Fruit fly (Drosophila melanogaster): ENCODE results near the gene Rrp6.
A peak's percentile ranks its signal among the peaks of the same experiment; 100 is the strongest.

Gene Rrp6

dm6 chr3R:14893791-14894782 is 8.0 kb upstream of the Rrp6 start, which contains the start of gene Dph2 (continued):
- peak; percentile 60 for TF ChIP-seq CG1602 (GFP tag; optimal IDR thresholded peaks at IDR 0.05)
- 0 out of 2 replicates have a peak, but pooled peaks have one; percentile 16 for TF ChIP-seq wor (GFP tag; IDR thresholded peaks at IDR 0.05)
- TF ChIP-seq Awh (GFP tag; IDR thresholded peaks at IDR 0.05), result peak; percentile 81
- TF ChIP-seq croc (GFP tag; conservative IDR thresholded peaks at IDR 0.05), result peak; percentile 52
- peak; percentile 89 for TF ChIP-seq CG3995 (GFP tag; optimal IDR thresholded peaks at IDR 0.05)
- TF ChIP-seq sim (GFP tag; IDR thresholded peaks at IDR 0.05), result peak; percentile 69
- TF ChIP-seq CG4404 (GFP tag; IDR thresholded peaks at IDR 0.05), result peak; percentile 33; the same call in 1 of the 2 replicates
- no peak for TF ChIP-seq Optix (GFP tag; IDR thresholded peaks at IDR 0.05)
- peak; percentile 17 for TF ChIP-seq fu2 (GFP tag; optimal IDR thresholded peaks at IDR 0.05)
- TF ChIP-seq CG10979 (tag; optimal IDR thresholded peaks at IDR 0.05), result peak; percentile 76
- no peak for TF ChIP-seq Hmr (GFP tag; optimal IDR thresholded peaks at IDR 0.05)
- no peak for TF ChIP-seq lbe (GFP tag; optimal IDR thresholded peaks at IDR 0.05)
- no peak for TF ChIP-seq abd-A (tag; optimal IDR thresholded peaks at IDR 0.05)
- TF ChIP-seq CG18262 (tag; optimal IDR thresholded peaks at IDR 0.05), result peak; percentile 91
- peak; percentile 81 for TF ChIP-seq dmrt99B (tag; optimal IDR thresholded peaks at IDR 0.05)
- TF ChIP-seq B-H1 (GFP tag; IDR thresholded peaks at IDR 0.05), result peak; percentile 67
- peak; percentile 91 for TF ChIP-seq row (GFP tag; IDR thresholded peaks at IDR 0.05)
- peak; percentile 45; the same call in 1 of the 2 replicates for TF ChIP-seq Rx (GFP tag; IDR thresholded peaks at IDR 0.05)
- peak; percentile 12 for TF ChIP-seq HmgD (GFP tag; optimal IDR thresholded peaks at IDR 0.05)
- no peak for TF ChIP-seq NC2α (GFP tag; optimal IDR thresholded peaks at IDR 0.05)
- peak; percentile 66; the same call in 1 of the 2 replicates for TF ChIP-seq Atf6 (GFP tag; IDR thresholded peaks at IDR 0.05)
- no peak for TF ChIP-seq CG31388 (GFP tag; optimal IDR thresholded peaks at IDR 0.05)

dm6 chr3R:14890064-14890709 is 4.1 kb upstream of the Rrp6 start, which contains the start of the genes CycC and UQCR-C1:
Gene CycC (minus strand): TSS chr3R:14890205.
Gene UQCR-C1 (plus strand): TSS chr3R:14890231.
- no peak for TF ChIP-seq Oli (tag; optimal IDR thresholded peaks at IDR 0.05)
- no peak for TF ChIP-seq CG7786 (GFP tag; optimal IDR thresholded peaks at IDR 0.05)
- no peak for TF ChIP-seq CG14667 (GFP tag; IDR thresholded peaks at IDR 0.05)
- TF ChIP-seq aop (GFP tag; IDR thresholded peaks at IDR 0.05), result no peak
- TF ChIP-seq sisA (GFP tag; IDR thresholded peaks at IDR 0.05), result no peak
- TF ChIP-seq CG10321 (GFP tag; IDR thresholded peaks at IDR 0.05), result no peak
- TF ChIP-seq ham (GFP tag; IDR thresholded peaks at IDR 0.05), result no peak
- no peak for TF ChIP-seq CG4424 (GFP tag; optimal IDR thresholded peaks at IDR 0.05)
- no peak for TF ChIP-seq az2 (GFP tag; optimal IDR thresholded peaks at IDR 0.05)
- TF ChIP-seq CG10147 (GFP tag; optimal IDR thresholded peaks at IDR 0.05), result no peak
- TF ChIP-seq ap (GFP tag; IDR thresholded peaks at IDR 0.05), result no peak
- no peak for TF ChIP-seq gsb-n (tag; optimal IDR thresholded peaks at IDR 0.05)
- no peak for TF ChIP-seq CG6254 (GFP tag; optimal IDR thresholded peaks at IDR 0.05)
- TF ChIP-seq gfzf (GFP tag; optimal IDR thresholded peaks at IDR 0.05), result no peak
- TF ChIP-seq CG8388 (GFP tag; optimal IDR thresholded peaks at IDR 0.05), result no peak
- TF ChIP-seq exex (tag; optimal IDR thresholded peaks at IDR 0.05), result no peak
- no peak for TF ChIP-seq CG34376 (GFP tag; optimal IDR thresholded peaks at IDR 0.05)
- TF ChIP-seq stc (GFP tag; IDR thresholded peaks at IDR 0.05), result no peak
- no peak for TF ChIP-seq CG8944 (GFP tag; optimal IDR thresholded peaks at IDR 0.05)
- TF ChIP-seq cas (GFP tag; IDR thresholded peaks at IDR 0.05), result no peak
- no peak for TF ChIP-seq CG15601 (tag; optimal IDR thresholded peaks at IDR 0.05)
- TF ChIP-seq D (optimal IDR thresholded peaks at IDR 0.05), result no peak
- no peak for TF ChIP-seq D (GFP tag; optimal IDR thresholded peaks at IDR 0.05)
- no peak for TF ChIP-seq D19B (GFP tag; optimal IDR thresholded peaks at IDR 0.05)
- TF ChIP-seq nau (GFP tag; optimal IDR thresholded peaks at IDR 0.05), result no peak
- no peak for TF ChIP-seq CG6791 (GFP tag; IDR thresholded peaks at IDR 0.05; ENCODE audit: partially characterized antibody)
- peak; percentile 5 for TF ChIP-seq CG10979 (tag; optimal IDR thresholded peaks at IDR 0.05)
- TF ChIP-seq CG31365 (tag; optimal IDR thresholded peaks at IDR 0.05), result no peak
